Worm (Caenorhabditis elegans): ENCODE measurements around the gene ram-5.
A peak's percentile ranks its signal among the peaks of the same experiment; 100 is the strongest.

The ram-5 gene

DNA sequence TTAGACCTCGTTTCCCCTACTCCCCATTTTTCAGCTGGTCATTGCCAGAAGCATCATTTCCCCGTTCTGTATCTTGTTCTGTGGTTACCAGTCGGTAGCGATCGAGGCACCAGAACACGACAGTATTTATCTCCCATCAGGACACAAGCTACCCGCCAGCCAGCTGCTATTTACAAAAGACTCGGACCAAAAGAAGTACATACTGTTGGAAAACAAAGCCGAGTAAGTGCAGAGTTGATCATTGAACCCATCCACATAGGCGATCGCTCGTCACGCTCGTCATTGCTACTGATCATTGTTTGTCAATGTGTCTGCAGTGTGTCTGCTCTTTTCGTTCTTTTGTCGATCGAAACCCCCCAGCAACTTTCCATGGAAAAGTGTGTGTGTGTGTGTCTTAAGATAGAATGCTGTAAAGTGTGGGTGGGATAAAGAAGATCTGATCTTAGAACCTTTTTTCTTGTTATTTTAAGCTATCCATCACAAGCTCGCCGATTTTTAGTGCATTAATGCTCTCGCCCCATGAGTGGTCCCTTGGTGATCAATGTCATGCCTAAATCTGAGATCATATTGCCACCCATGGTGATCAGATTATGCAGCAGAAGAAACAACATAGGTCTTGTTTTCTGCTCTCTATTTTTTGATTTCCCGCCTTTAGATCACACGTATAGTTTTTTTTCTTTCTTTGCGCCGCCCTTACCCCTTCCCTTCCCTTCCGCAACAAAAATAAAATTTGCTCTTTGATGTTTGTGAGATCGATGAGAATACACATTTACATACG is 9.8 kb downstream of the ram-5 start (continued):
- TF ChIP-seq tlp-1 (tag; optimal IDR thresholded peaks at IDR 0.05) (no peak), grh-1 (GFP tag; IDR thresholded peaks at IDR 0.05) (0 out of 2 replicates have a peak, but pooled peaks have one; percentile 15), lin-13 (GFP tag; optimal IDR thresholded peaks at IDR 0.05) (no peak), lin-39 (tag; optimal IDR thresholded peaks at IDR 0.05) (no peak), F16B12.6 (tag; optimal IDR thresholded peaks at IDR 0.05) (no peak), rnt-1 (tag; optimal IDR thresholded peaks at IDR 0.05) (peak; percentile 66), egl-27 (tag; optimal IDR thresholded peaks at IDR 0.05) (peak in 1 of 2 experiments; percentile 5), dpl-1 (GFP tag; optimal IDR thresholded peaks at IDR 0.05) (no peak)

DNA sequence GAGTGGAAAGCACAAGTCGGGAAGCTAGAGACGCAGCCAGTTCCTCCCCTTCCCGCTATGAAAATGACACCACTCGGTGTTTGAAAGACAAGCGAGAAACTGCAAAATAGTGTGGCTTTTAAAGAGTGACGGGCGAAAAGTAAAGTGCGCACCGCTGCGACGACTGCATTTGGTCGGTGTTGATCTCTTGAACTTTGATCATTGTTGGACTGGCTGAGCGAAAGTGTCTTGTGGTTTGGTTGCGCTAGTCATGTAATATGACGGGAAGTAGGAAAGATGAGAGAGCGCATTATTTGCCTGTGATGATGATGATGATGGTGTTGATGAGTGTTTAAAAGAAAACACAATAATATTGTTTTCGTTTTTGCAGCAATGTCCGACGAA is 10.3 kb downstream of the ram-5 start:
- peak; percentile 0 for TF ChIP-seq vab-15 (tag; optimal IDR thresholded peaks at IDR 0.05)
- no peak for TF ChIP-seq fkh-4 (tag; optimal IDR thresholded peaks at IDR 0.05; ENCODE audit: borderline replicate concordance)
- peak; percentile 63 for TF ChIP-seq lir-3 (tag; optimal IDR thresholded peaks at IDR 0.05; ENCODE audit: poor library complexity)
- TF ChIP-seq ceh-90 (tag; optimal IDR thresholded peaks at IDR 0.05) = no peak
- peak; percentile 85 for TF ChIP-seq swsn-7 (tag; optimal IDR thresholded peaks at IDR 0.05)
- TF ChIP-seq fos-1 (tag; optimal IDR thresholded peaks at IDR 0.05) = peak; percentile 78
- peak; percentile 96 for TF ChIP-seq fkh-8 (tag; optimal IDR thresholded peaks at IDR 0.05)
- peak; percentile 65 for TF ChIP-seq mab-9 (GFP tag; IDR thresholded peaks at IDR 0.05)
- TF ChIP-seq nhr-85 (tag) = peak; percentile 98
- TF ChIP-seq egl-13 (tag; optimal IDR thresholded peaks at IDR 0.05) = peak; percentile 95
- TF ChIP-seq nhr-71 (tag; optimal IDR thresholded peaks at IDR 0.05) = peak; percentile 99
- peak; percentile 76 for TF ChIP-seq C16A3.4 (tag; optimal IDR thresholded peaks at IDR 0.05)
- TF ChIP-seq blmp-1 (tag; optimal IDR thresholded peaks at IDR 0.05) = peak; percentile 99
- TF ChIP-seq grh-1 (GFP tag; IDR thresholded peaks at IDR 0.05) = peak; percentile 66
- peak; percentile 83 for TF ChIP-seq elt-2 (tag; optimal IDR thresholded peaks at IDR 0.05)
- peak; percentile 96 to 99 for TF ChIP-seq egl-27 (tag; optimal IDR thresholded peaks at IDR 0.05)
- peak; percentile 86 for TF ChIP-seq mep-1 (tag; optimal IDR thresholded peaks at IDR 0.05)
- TF ChIP-seq ceh-88 (GFP tag; IDR thresholded peaks at IDR 0.05) = peak; percentile 64
- no peak for TF ChIP-seq hlh-4 (tag; optimal IDR thresholded peaks at IDR 0.05)
- peak; percentile 77 for TF ChIP-seq xbp-1 (tag; optimal IDR thresholded peaks at IDR 0.05)
- TF ChIP-seq hlh-17 (GFP tag; optimal IDR thresholded peaks at IDR 0.05; ENCODE audit: borderline replicate concordance) = no peak
- no peak for TF ChIP-seq efl-3 (GFP tag; optimal IDR thresholded peaks at IDR 0.05)
- peak; percentile 86 for TF ChIP-seq nhr-19 (GFP tag; conservative IDR thresholded peaks at IDR 0.05)
- no peak for TF ChIP-seq ces-1 (GFP tag; optimal IDR thresholded peaks at IDR 0.05)
- no peak for TF ChIP-seq lin-13 (GFP tag; optimal IDR thresholded peaks at IDR 0.05)
- peak; percentile 72 to 82 for TF ChIP-seq lsy-2 (tag; optimal IDR thresholded peaks at IDR 0.05)
- peak; percentile 35 for TF ChIP-seq rnt-1 (tag; optimal IDR thresholded peaks at IDR 0.05)
- TF ChIP-seq tlp-1 (tag; optimal IDR thresholded peaks at IDR 0.05) = no peak
- TF ChIP-seq skn-1 (tag; optimal IDR thresholded peaks at IDR 0.05) = peak; percentile 35
- TF ChIP-seq nhr-84 (tag; optimal IDR thresholded peaks at IDR 0.05) = no peak
- TF ChIP-seq elt-3 (tag; optimal IDR thresholded peaks at IDR 0.05) = peak in 4 of 6 experiments; percentile 55 to 88 (median 85)
- peak; percentile 87 for TF ChIP-seq nhr-47 (tag; optimal IDR thresholded peaks at IDR 0.05)
- peak; percentile 81 for TF ChIP-seq nhr-90 (tag; optimal IDR thresholded peaks at IDR 0.05; ENCODE audit: poor library complexity)
- no peak for TF ChIP-seq unc-30 (tag; optimal IDR thresholded peaks at IDR 0.05)
- TF ChIP-seq lin-35 (GFP tag; optimal IDR thresholded peaks at IDR 0.05) = peak; percentile 40 to 74
- no peak for TF ChIP-seq zag-1 (tag; optimal IDR thresholded peaks at IDR 0.05)
- TF ChIP-seq irx-1 (tag; optimal IDR thresholded peaks at IDR 0.05) = peak; percentile 84
- TF ChIP-seq zip-4 (GFP tag; optimal IDR thresholded peaks at IDR 0.05) = peak; percentile 41
- peak; percentile 83 for TF ChIP-seq mef-2 (tag; optimal IDR thresholded peaks at IDR 0.05)
- peak; percentile 49 for TF ChIP-seq sup-37 (GFP tag; optimal IDR thresholded peaks at IDR 0.05)
- TF ChIP-seq pqm-1 (tag; optimal IDR thresholded peaks at IDR 0.05) = no peak
- peak; percentile 85 for TF ChIP-seq unc-130 (tag; optimal IDR thresholded peaks at IDR 0.05)
- TF ChIP-seq hpl-2 (GFP tag; optimal IDR thresholded peaks at IDR 0.05) = no peak
- TF ChIP-seq pax-3 (tag; optimal IDR thresholded peaks at IDR 0.05) = peak; percentile 77
- TF ChIP-seq nhr-76 (tag; optimal IDR thresholded peaks at IDR 0.05) = no peak

Measured in whole organism, L1 larva.